Fruit fly (Drosophila melanogaster) whole organism, embryonic: Measurements from ENCODE around the gene lilli.

Source experiments
- Asciz ChIP-seq: fragments of 200-800 bp; sonication (Bioruptor generic); optimal IDR thresholded peaks from 2 replicates; lab custom pipeline; 2017; ENCODE audit warnings: missing biosample characterization, mild to moderate bottlenecking, missing genetic modification characterization, missing genetic modification reagents
- Awh ChIP-seq: fragments of 200-800 bp; sonication (Bioruptor generic); IDR thresholded peaks from 2 replicates; pipeline ENCODE4, ENCODE4 v1.3.6; 2022; ENCODE audit warnings: missing biosample characterization, missing genetic modification characterization
- BEAF-32 ChIP-seq: fragments of 200-800 bp; sonication (Bioruptor generic); optimal IDR thresholded peaks from 3 replicates; lab custom pipeline; 2017; ENCODE audit warnings: missing biosample characterization, missing genetic modification characterization, mild to moderate bottlenecking, moderate library complexity, missing genetic modification reagents
- CG11504 ChIP-seq: fragments of 200-800 bp; sonication (Bioruptor generic); optimal IDR thresholded peaks from 3 replicates; lab custom pipeline; 2019; ENCODE audit warnings: missing biosample characterization, mild to moderate bottlenecking, missing genetic modification characterization, moderate library complexity
- CG1233 ChIP-seq: fragments of 200-800 bp; sonication (Bioruptor generic); optimal IDR thresholded peaks from 4 replicates; lab custom pipeline; 2018; ENCODE audit warnings: missing biosample characterization, mild to moderate bottlenecking, missing genetic modification characterization
- CG15269 ChIP-seq: fragments of 200-800 bp; sonication (Bioruptor generic); optimal IDR thresholded peaks from 2 replicates; lab custom pipeline; 2018; ENCODE audit warnings: missing biosample characterization, mild to moderate bottlenecking, missing genetic modification characterization, moderate library complexity
- CG16779 ChIP-seq: fragments of 200-800 bp; sonication (Bioruptor generic); IDR thresholded peaks from 2 replicates; pipeline ENCODE4 v1.3.6; 2022; ENCODE audit warnings: missing biosample characterization, missing genetic modification characterization
- CG17328 ChIP-seq: fragments of 200-800 bp; sonication (Bioruptor generic); IDR thresholded peaks from 2 replicates; pipeline ENCODE4 v1.3.6; 2022; ENCODE audit warnings: missing biosample characterization, missing genetic modification characterization
- CG17802 ChIP-seq: fragments of 200-800 bp; sonication (Bioruptor generic); optimal IDR thresholded peaks from 2 replicates; lab custom pipeline; 2018; ENCODE audit warnings: missing biosample characterization, mild to moderate bottlenecking, missing genetic modification characterization, moderate library complexity
- CG18011 ChIP-seq: fragments of 200-800 bp; sonication (Bioruptor generic); optimal IDR thresholded peaks from 2 replicates; lab custom pipeline; 2017; ENCODE audit warnings: missing biosample characterization, missing genetic modification characterization, mild to moderate bottlenecking, moderate library complexity, missing genotype
- CG18619 ChIP-seq: fragments of 200-800 bp; sonication (Bioruptor generic); optimal IDR thresholded peaks from 3 replicates; lab custom pipeline; 2017; ENCODE audit warnings: missing biosample characterization, mild to moderate bottlenecking, missing genetic modification characterization
- CG30020 ChIP-seq: fragments of 200-800 bp; optimal IDR thresholded peaks from 2 replicates; lab custom pipeline; 2019; ENCODE audit warnings: missing biosample characterization, mild to moderate bottlenecking, missing genetic modification characterization, moderate library complexity
- CG34224 ChIP-seq: fragments of 200-800 bp; sonication (Bioruptor generic); IDR thresholded peaks from 3 replicates; pipeline ENCODE4 v1.3.6; 2022; ENCODE audit warnings: missing biosample characterization, missing genetic modification characterization; ENCODE audit not compliant: partially characterized antibody
- CG34376 ChIP-seq: fragments of 200-800 bp; sonication (Bioruptor generic); optimal IDR thresholded peaks from 2 replicates; lab custom pipeline; 2018; ENCODE audit warnings: missing biosample characterization, mild to moderate bottlenecking, missing genetic modification characterization
- CG4282 ChIP-seq: fragments of 200-800 bp; sonication (Bioruptor generic); optimal IDR thresholded peaks from 2 replicates; lab custom pipeline; 2016; ENCODE audit warnings: missing biosample characterization, missing genetic modification characterization
- CG4617 ChIP-seq: fragments of 200-800 bp; sonication (Bioruptor generic); optimal IDR thresholded peaks from 3 replicates; lab custom pipeline; 2016; ENCODE audit warnings: missing biosample characterization, missing genetic modification characterization, borderline replicate concordance
- CG6272 ChIP-seq: fragments of 200-800 bp; sonication (Bioruptor generic); IDR thresholded peaks from 2 replicates; pipeline ENCODE4 v1.3.6; 2022; ENCODE audit warnings: missing biosample characterization, missing genetic modification characterization
- CG8089 ChIP-seq: fragments of 200-800 bp; sonication (Bioruptor generic); optimal IDR thresholded peaks from 3 replicates; lab custom pipeline; 2016; ENCODE audit warnings: missing biosample characterization, missing genetic modification characterization
- CG9437 ChIP-seq: fragments of 200-800 bp; sonication (Bioruptor generic); optimal IDR thresholded peaks from 2 replicates; lab custom pipeline; 2018; ENCODE audit warnings: missing biosample characterization, mild to moderate bottlenecking, missing genetic modification characterization
- CG9876 ChIP-seq: fragments of 200-800 bp; sonication (Bioruptor generic); optimal IDR thresholded peaks from 2 replicates; lab custom pipeline; 2016; ENCODE audit warnings: missing biosample characterization, missing genetic modification characterization
- Chrac-16 ChIP-seq: fragments of 200-800 bp; sonication (Bioruptor generic); optimal IDR thresholded peaks from 3 replicates; lab custom pipeline; 2016; ENCODE audit warnings: missing biosample characterization, missing genetic modification characterization
- Dbx ChIP-seq: fragments of 200-800 bp; sonication (Bioruptor generic); IDR thresholded peaks from 3 replicates; pipeline ENCODE4 v1.3.6; 2022; ENCODE audit warnings: missing biosample characterization, missing genetic modification characterization
- Fer3 ChIP-seq: fragments of 200-800 bp; sonication (Bioruptor generic); optimal IDR thresholded peaks from 2 replicates; lab custom pipeline; 2018; ENCODE audit warnings: missing biosample characterization, mild to moderate bottlenecking, missing genetic modification characterization, moderate library complexity
- HLH3B ChIP-seq: fragments of 200-800 bp; sonication (Bioruptor generic); IDR thresholded peaks from 2 replicates; pipeline ENCODE4 v1.3.6; 2022; ENCODE audit warnings: missing biosample characterization, missing genetic modification characterization
- NFAT ChIP-seq: fragments of 200-800 bp; sonication (Bioruptor generic); IDR thresholded peaks from 2 replicates; pipeline ENCODE4 v1.3.6; 2022; ENCODE audit warnings: missing biosample characterization, missing genetic modification characterization
- Ravus ChIP-seq: fragments of 200-800 bp; sonication (Bioruptor generic); IDR thresholded peaks from 2 replicates; pipeline ENCODE4 v1.3.6; 2022; ENCODE audit warnings: missing biosample characterization, missing genetic modification characterization
- Usf ChIP-seq: fragments of 200-800 bp; sonication (Bioruptor generic); optimal IDR thresholded peaks from 2 replicates; lab custom pipeline; 2017; ENCODE audit warnings: missing genotype, missing biosample characterization, missing genetic modification characterization
- Xrp1 ChIP-seq: fragments of 200-800 bp; sonication (Bioruptor generic); IDR thresholded peaks from 2 replicates; pipeline ENCODE4 v1.3.6; 2022; ENCODE audit warnings: missing biosample characterization, missing genetic modification characterization
- ac ChIP-seq: fragments of 200-800 bp; sonication (Bioruptor generic); optimal IDR thresholded peaks from 3 replicates; lab custom pipeline; 2017; ENCODE audit warnings: missing biosample characterization, mild to moderate bottlenecking, missing genetic modification characterization
- az2 ChIP-seq: fragments of 200-800 bp; sonication (Bioruptor generic); optimal IDR thresholded peaks from 3 replicates; lab custom pipeline; 2016; ENCODE audit warnings: missing biosample characterization, missing genetic modification characterization
- bab2 ChIP-seq: fragments of 200-800 bp; sonication (Bioruptor generic); optimal IDR thresholded peaks from 2 replicates; lab custom pipeline; 2016; ENCODE audit warnings: missing biosample characterization, missing genetic modification characterization
- bowl ChIP-seq: fragments of 200-800 bp; sonication (Bioruptor generic); IDR thresholded peaks from 2 replicates; pipeline ENCODE4 v1.3.6; 2022; ENCODE audit warnings: missing biosample characterization, missing genetic modification characterization
- disco-r ChIP-seq: fragments of 200-800 bp; sonication (Bioruptor generic); optimal IDR thresholded peaks from 2 replicates; lab custom pipeline; 2016; ENCODE audit warnings: missing biosample characterization, missing genetic modification characterization
- ewg ChIP-seq: fragments of 200-800 bp; sonication (Bioruptor generic); optimal IDR thresholded peaks from 3 replicates; lab custom pipeline; 2017; ENCODE audit warnings: mild to moderate bottlenecking, missing biosample characterization, missing genetic modification reagents, missing genetic modification characterization
- ftz-f1 ChIP-seq: fragments of 200-800 bp; sonication (Bioruptor generic); optimal IDR thresholded peaks from 2 replicates; lab custom pipeline; 2016; ENCODE audit warnings: missing biosample characterization, missing genetic modification characterization
- gcm ChIP-seq: fragments of 200-800 bp; sonication (Bioruptor generic); optimal IDR thresholded peaks from 2 replicates; lab custom pipeline; 2019; ENCODE audit warnings: missing biosample characterization, mild to moderate bottlenecking, missing genetic modification characterization, moderate library complexity
- gfzf ChIP-seq: fragments of 200-800 bp; sonication (Bioruptor generic); optimal IDR thresholded peaks from 2 replicates; lab custom pipeline; 2016; ENCODE audit warnings: missing biosample characterization, mild to moderate bottlenecking, missing genetic modification characterization, moderate library complexity
- hkb ChIP-seq, 2 experiments: fragments of 200-800 bp in 1 of 2; fragments of >200 bp in 1 of 2; sonication (Bioruptor generic) in 1 of 2; IDR thresholded peaks in 1 of 2; optimal IDR thresholded peaks in 1 of 2; 2 replicates each; pipeline versions ENCODE4 v1.3.6 to Lab custom; 2017 to 2022; ENCODE audit warnings: missing biosample characterization in 1 of 2, missing genetic modification characterization in 1 of 2
- hth ChIP-seq: fragments of >200 bp; optimal IDR thresholded peaks from 2 replicates; lab custom pipeline; 2017; ENCODE audit warnings: inconsistent platforms
- knrl ChIP-seq: fragments of 200-800 bp; sonication (Bioruptor generic); IDR thresholded peaks from 3 replicates; pipeline ENCODE4 v1.3.6; 2022; ENCODE audit warnings: missing biosample characterization, missing genetic modification characterization; ENCODE audit not compliant: partially characterized antibody
- pnt ChIP-seq: fragments of 200-800 bp; sonication (Bioruptor generic); optimal IDR thresholded peaks from 3 replicates; lab custom pipeline; 2016; ENCODE audit warnings: missing biosample characterization, missing genetic modification characterization
- pros ChIP-seq: fragments of 200-800 bp; sonication (Bioruptor generic); optimal IDR thresholded peaks from 3 replicates; lab custom pipeline; 2019; ENCODE audit warnings: missing biosample characterization, mild to moderate bottlenecking, missing genetic modification characterization, moderate library complexity
- salm ChIP-seq: fragments of 200-800 bp; sonication (Bioruptor generic); optimal IDR thresholded peaks from 2 replicates; lab custom pipeline; 2018; ENCODE audit warnings: missing biosample characterization, mild to moderate bottlenecking, missing genetic modification characterization
- sens ChIP-seq: fragments of 200-800 bp; sonication (Bioruptor generic); peaks from one replicate; lab custom pipeline; 2016; ENCODE audit warnings: missing biosample characterization, missing genetic modification characterization
- sisA ChIP-seq: fragments of 200-800 bp; sonication (Bioruptor generic); IDR thresholded peaks from 2 replicates; pipeline ENCODE4 v1.3.6; 2022; ENCODE audit warnings: missing biosample characterization, missing genetic modification characterization
- sr ChIP-seq: fragments of 200-800 bp; sonication (Bioruptor generic); IDR thresholded peaks from 3 replicates; pipeline ENCODE4 v1.3.6; 2022; ENCODE audit warnings: missing biosample characterization, missing genetic modification characterization
- trh ChIP-seq: fragments of 200-800 bp; sonication (Bioruptor generic); optimal IDR thresholded peaks from 2 replicates; lab custom pipeline; 2016; ENCODE audit warnings: missing biosample characterization, missing genetic modification characterization
- unpg ChIP-seq: fragments of 200-800 bp; sonication (Bioruptor generic); optimal IDR thresholded peaks from 3 replicates; lab custom pipeline; 2018; ENCODE audit warnings: missing biosample characterization, mild to moderate bottlenecking, missing genetic modification characterization, moderate library complexity
- wor ChIP-seq: fragments of 200-800 bp; sonication (Bioruptor generic); IDR thresholded peaks from 2 replicates; pipeline ENCODE4 v1.3.6; 2022; ENCODE audit warnings: missing biosample characterization, missing genetic modification characterization

The lilli gene

dm6 chr2L:2987681-2988381, 102.1 kb downstream of the lilli start, which contains the start of the genes Chd1 and Bem46 (continued):
- TF ChIP-seq CG18011 = peak; percentile 69
- 0 out of 2 replicates have a peak, but pooled peaks have one; percentile 6 for TF ChIP-seq CG16779 (GFP tag; lab: Robert Waterston, UW)
- TF ChIP-seq Fer3 (tag; lab: Kevin White, UChicago) = peak; percentile 86
- TF ChIP-seq CG4617 (GFP tag; lab: Kevin White, UChicago) = peak; percentile 70
- peak; percentile 74 for TF ChIP-seq pnt (GFP tag; lab: Kevin White, UChicago)
- TF ChIP-seq ewg = peak; percentile 77
- peak; percentile 53 for TF ChIP-seq ftz-f1
- TF ChIP-seq CG17328 (GFP tag; lab: Robert Waterston, UW) = peak; percentile 74
- no peak for TF ChIP-seq hkb (optimal IDR thresholded peaks at IDR 0.05; lab: Kevin White, UChicago)
- peak; percentile 72 for TF ChIP-seq hkb (GFP tag; IDR thresholded peaks at IDR 0.05; lab: Robert Waterston, UW)
- TF ChIP-seq Awh (GFP tag; lab: Robert Waterston, UW) = peak; percentile 75
- peak; percentile 50 for TF ChIP-seq CG17802 (tag; lab: Kevin White, UChicago)
- TF ChIP-seq CG9437 (GFP tag; lab: Kevin White, UChicago) = peak; percentile 83
- peak; percentile 81 for TF ChIP-seq Xrp1 (GFP tag; lab: Robert Waterston, UW)
- TF ChIP-seq gfzf (GFP tag; lab: Kevin White, UChicago) = peak; percentile 38
- peak; percentile 71 for TF ChIP-seq wor
- TF ChIP-seq bab2 = peak; percentile 79
- TF ChIP-seq CG8089 (GFP tag; lab: Kevin White, UChicago) = peak; percentile 57
- TF ChIP-seq sisA = peak; percentile 90
- TF ChIP-seq knrl (GFP tag; lab: Robert Waterston, UW) = 0 out of 3 replicates have a peak, but pooled peaks have one; percentile 23
- no peak for TF ChIP-seq hth
- peak; percentile 89 for TF ChIP-seq Dbx (GFP tag; lab: Robert Waterston, UW)
- TF ChIP-seq CG4282 = no peak
- peak; percentile 25 for TF ChIP-seq Ravus (GFP tag; lab: Robert Waterston, UW)
- TF ChIP-seq CG30020 = peak; percentile 82
- peak; percentile 82 for TF ChIP-seq HLH3B (GFP tag; lab: Robert Waterston, UW)
- TF ChIP-seq CG34376 = no peak
- TF ChIP-seq pros = peak; percentile 13
- TF ChIP-seq Asciz (GFP tag; lab: Kevin White, UChicago) = no peak
- no peak; the same call in 2 of the 3 replicates for TF ChIP-seq CG34224 (GFP tag; lab: Robert Waterston, UW)
- peak; percentile 88 for TF ChIP-seq az2 (GFP tag; lab: Kevin White, UChicago)
- TF ChIP-seq sr (GFP tag; lab: Robert Waterston, UW) = peak; percentile 48; the same call in 2 of the 3 replicates
- peak; percentile 88 for TF ChIP-seq CG18619
- peak; percentile 86 for TF ChIP-seq CG1233 (GFP tag; lab: Kevin White, UChicago)
- peak; percentile 82 for TF ChIP-seq gcm (GFP tag; lab: Kevin White, UChicago)
- TF ChIP-seq sens (GFP tag; lab: Kevin White, UChicago) = peak; percentile 94
- peak; percentile 47 for TF ChIP-seq salm (tag; lab: Kevin White, UChicago)
- peak; percentile 84 for TF ChIP-seq Usf (GFP tag; lab: Kevin White, UChicago)
- TF ChIP-seq CG9876 (GFP tag; lab: Kevin White, UChicago) = peak; percentile 16
- peak; percentile 81 for TF ChIP-seq CG6272 (GFP tag; lab: Robert Waterston, UW)
- peak; percentile 80 for TF ChIP-seq unpg (GFP tag; lab: Kevin White, UChicago)
- no peak for TF ChIP-seq bowl (GFP tag; lab: Robert Waterston, UW)
- TF ChIP-seq BEAF-32 = peak; percentile 75
- TF ChIP-seq trh (GFP tag; lab: Kevin White, UChicago) = peak; percentile 81
- no peak for TF ChIP-seq ac (GFP tag; lab: Kevin White, UChicago)
- TF ChIP-seq CG11504 (tag; lab: Kevin White, UChicago) = no peak
- peak; percentile 12 for TF ChIP-seq disco-r (GFP tag; lab: Kevin White, UChicago)
- TF ChIP-seq Chrac-16 (GFP tag; lab: Kevin White, UChicago) = peak; percentile 90
- peak; percentile 66 for TF ChIP-seq NFAT (GFP tag; lab: Robert Waterston, UW)
- TF ChIP-seq CG15269 (tag; lab: Kevin White, UChicago) = peak; percentile 87
